Worm (Caenorhabditis elegans) whole organism, L4/young adult: ENCODE results near the gene C30A5.16.

Experiments
- W03F9.2 ChIP-seq: fragments of 150-350 bp; optimal IDR thresholded peaks from 2 replicates; lab custom pipeline; 2014; ENCODE audit warnings: missing biosample characterization, missing genetic modification characterization
- dao-5 ChIP-seq: sonication (generic microtip); optimal IDR thresholded peaks from 2 replicates; lab custom pipeline; 2016; ENCODE audit warnings: missing genotype, missing genetic modification characterization, moderate library complexity, missing compliant biosample characterization
- him-1 ChIP-seq: sonication (generic microtip); optimal IDR thresholded peaks from 2 replicates; lab custom pipeline; 2016; ENCODE audit warnings: missing genotype, missing genetic modification reagents, missing genetic modification characterization, missing compliant biosample characterization

Gene C30A5.16

DNA sequence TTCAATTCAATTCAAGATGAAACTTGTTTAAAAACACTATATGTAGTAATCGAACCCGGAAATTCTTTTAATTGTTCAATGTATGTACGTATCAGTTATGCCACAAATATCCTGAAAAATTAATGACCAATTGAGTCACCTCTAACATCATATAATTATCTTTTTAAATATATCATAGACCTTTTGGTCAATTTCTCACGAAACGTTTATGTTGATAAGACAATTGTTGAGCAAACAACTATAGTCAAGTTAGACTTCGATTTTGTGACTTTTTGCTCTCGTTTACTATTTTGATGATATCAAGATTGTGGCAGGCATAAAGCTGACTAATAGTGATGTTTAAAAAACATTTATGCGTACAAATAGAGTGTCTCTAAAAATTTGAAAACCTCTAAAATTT lies 22.2 kb downstream of the C30A5.16 start:
- TF ChIP-seq him-1 (tag; lab: Kevin White, UChicago) (no peak), dao-5 (tag; lab: Kevin White, UChicago) (no peak), W03F9.2 (no peak)

DNA sequence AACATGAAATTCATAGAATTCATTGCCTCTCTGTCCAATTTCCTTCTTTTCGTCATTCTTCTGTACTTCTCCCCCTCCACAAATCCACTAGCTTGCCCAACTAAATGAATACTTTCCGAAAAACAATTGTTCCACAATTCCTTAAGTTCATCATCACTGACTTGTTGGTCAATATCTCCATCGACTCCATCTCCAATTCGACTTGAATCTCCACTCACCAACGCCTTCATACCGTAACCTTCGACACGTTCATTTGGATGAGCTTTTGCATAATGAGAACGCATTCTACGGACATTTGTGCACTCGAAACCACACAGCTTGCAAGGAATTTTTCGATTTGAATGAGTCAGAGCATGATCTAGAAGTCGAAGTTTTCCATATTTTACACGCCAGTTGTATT lies 22.9 kb downstream of the C30A5.16 start:
- no peak for TF ChIP-seq him-1 (tag; lab: Kevin White, UChicago)
- no peak for TF ChIP-seq W03F9.2
- TF ChIP-seq dao-5 (tag; lab: Kevin White, UChicago): no peak

DNA sequence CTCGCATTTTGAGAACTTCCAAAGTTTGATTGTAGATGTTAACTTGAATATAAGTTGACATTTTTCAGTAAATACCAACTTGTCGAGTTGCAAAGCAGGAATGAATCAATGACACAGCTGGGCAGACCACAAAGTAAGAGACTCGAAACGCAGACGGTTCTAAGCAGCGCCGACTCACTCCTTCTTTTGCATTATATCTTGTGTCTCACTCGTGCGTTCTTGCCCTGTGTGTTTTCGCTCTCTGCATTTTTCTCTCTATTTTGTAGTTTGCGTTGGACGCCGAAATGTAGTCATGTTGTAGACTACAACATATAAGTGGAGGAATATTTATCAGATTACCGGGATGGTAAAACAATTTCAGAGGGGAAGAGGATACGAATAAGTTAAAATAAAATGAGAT lies 24.8 kb downstream of the C30A5.16 start, which contains the start of gene C02F5.12:
Gene C02F5.12 (minus strand): TSS at position 221 of the 400 bp plus-strand sequence.
- no peak for TF ChIP-seq W03F9.2
- no peak for TF ChIP-seq him-1 (tag; lab: Kevin White, UChicago)
- TF ChIP-seq dao-5 (tag; lab: Kevin White, UChicago): no peak

DNA sequence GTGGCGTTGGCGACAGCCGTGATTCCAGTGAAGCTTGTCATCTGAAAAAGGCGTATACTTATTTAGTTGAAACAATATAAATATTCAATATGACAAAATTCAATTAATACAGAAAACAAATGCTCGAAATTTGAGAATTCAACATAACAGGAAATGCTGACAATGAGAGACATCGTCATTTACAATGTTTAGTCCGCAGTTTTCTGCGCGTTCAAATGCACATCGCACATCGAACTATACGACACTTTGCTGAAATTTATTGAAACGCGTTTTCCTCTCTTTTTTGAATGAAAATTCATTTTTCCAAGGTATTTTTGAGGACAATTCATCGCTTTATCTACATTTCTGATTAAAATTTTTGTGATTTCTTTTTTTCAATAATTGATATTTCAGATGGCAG lies 26.0 kb downstream of the C30A5.16 start, which contains the start of the genes pbs-6 and cids-1:
Gene pbs-6 (minus strand): TSS at position 41 of the 400 bp plus-strand sequence.
Gene cids-1 (plus strand): TSS at position 394 of the 400 bp plus-strand sequence.
- no peak for TF ChIP-seq him-1 (tag; lab: Kevin White, UChicago)

DNA sequence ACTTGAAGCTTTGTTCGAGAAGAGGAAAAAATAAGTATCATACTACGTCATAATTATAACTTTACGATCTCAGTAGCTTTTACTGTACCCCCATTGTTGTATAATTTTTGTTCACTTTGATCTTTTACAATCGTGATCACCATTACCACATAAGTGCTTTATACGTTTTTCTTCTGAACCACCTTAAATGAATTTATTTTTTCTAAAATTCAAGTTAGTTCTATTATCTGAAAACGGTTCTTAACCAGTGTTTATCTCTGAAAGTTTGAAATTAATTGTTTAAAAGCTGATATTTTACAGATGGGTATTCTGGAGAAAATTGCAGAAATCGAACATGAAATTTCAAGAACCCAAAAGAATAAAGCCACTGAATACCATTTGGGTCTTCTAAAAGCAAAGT lies 27.6 kb downstream of the C30A5.16 start, which contains the start of gene C02F5.3:
Gene C02F5.3 (plus strand): TSS at position 301 of the 400 bp plus-strand sequence.
- TF ChIP-seq him-1 (tag; lab: Kevin White, UChicago): no peak
- TF ChIP-seq dao-5 (tag; lab: Kevin White, UChicago): no peak
- TF ChIP-seq W03F9.2: no peak

DNA sequence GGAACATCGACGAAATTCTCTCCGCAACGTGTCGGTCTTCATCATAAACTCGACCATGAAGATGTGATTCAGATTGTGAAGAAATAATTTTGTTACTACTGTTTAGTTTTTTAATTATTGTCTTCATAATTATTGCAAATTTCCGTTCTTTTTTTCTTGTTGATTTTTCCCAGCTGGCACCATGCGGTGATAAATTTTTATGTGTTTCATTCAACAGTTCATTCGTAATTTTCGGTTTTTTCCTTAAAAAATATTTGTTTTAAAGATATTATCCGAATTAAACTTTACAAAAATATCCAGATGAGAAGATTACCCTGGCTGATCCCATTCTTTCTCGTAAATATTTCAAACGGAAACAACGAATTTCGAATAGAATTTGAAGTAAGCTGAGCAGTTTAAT lies 29.0 kb downstream of the C30A5.16 start, which contains the start of gene C02F5.13:
Gene C02F5.13 (plus strand): TSS at position 301 of the 400 bp plus-strand sequence.
- no peak for TF ChIP-seq him-1 (tag; lab: Kevin White, UChicago)
- no peak for TF ChIP-seq dao-5 (tag; lab: Kevin White, UChicago)
- no peak for TF ChIP-seq W03F9.2

DNA sequence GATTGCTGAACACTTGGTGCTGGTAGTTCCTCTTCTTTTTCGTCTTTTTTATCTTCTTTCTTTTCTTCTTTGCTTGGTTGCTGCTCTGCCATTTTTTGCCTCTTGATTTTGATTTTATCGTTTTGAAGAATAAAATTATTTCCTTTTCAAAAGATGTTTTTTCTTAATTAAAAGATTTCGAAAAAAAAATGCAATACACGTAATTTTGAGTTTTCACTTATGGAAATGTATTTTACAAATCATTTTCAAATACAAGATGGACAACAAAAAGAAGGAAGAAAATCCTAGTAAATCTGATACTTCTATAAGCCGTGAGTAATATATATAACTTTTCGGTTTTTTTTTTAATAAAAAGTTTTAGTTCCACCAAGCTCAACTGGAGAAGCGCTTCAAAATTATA lies 31.4 kb downstream of the C30A5.16 start, which contains the start of the genes C02F5.10 and C02F5.2:
Gene C02F5.10 (minus strand): TSS at position 101 of the 400 bp plus-strand sequence.
Gene C02F5.2 (plus strand): TSS at position 239 of the 400 bp plus-strand sequence.
- no peak for TF ChIP-seq dao-5 (tag; lab: Kevin White, UChicago)
- no peak for TF ChIP-seq him-1 (tag; lab: Kevin White, UChicago)
- no peak for TF ChIP-seq W03F9.2

DNA sequence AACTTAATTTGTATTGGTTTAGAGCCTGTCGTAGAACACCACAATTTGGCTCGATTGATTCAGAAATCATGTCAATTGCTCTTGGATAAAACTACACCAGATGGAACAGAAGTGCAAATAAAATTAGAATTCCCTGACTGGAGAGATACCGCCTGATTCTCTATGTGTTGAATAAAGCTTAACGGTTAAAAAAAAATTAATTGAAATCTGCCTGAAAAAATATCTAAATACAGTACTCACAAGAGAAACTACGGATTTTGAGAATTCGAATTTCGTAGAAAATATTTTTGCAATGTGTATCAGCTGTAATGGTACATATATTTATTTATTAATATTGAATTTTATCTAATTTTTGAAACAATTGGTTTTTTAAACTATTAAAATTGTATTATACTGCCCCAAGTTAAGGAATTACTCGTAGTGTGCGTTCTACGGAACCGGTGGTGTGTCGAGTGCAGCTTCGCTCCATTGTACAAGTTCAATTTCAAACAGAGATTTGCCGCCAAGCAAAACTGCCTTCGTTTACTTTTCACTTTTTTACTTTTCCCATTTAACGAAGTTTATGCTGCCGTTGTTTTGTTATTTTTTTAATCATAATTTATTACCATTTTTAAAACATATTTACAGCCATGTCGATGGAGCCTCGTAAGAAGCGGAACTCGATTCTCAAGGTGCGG lies 32.1 kb downstream of the C30A5.16 start, which contains the start of gene knl-1:
Gene knl-1 (plus strand): TSS at position 626 of the 677 bp plus-strand sequence.
- peak; percentile 50 for TF ChIP-seq W03F9.2
- TF ChIP-seq dao-5 (tag; lab: Kevin White, UChicago): no peak
- no peak for TF ChIP-seq him-1 (tag; lab: Kevin White, UChicago)

DNA sequence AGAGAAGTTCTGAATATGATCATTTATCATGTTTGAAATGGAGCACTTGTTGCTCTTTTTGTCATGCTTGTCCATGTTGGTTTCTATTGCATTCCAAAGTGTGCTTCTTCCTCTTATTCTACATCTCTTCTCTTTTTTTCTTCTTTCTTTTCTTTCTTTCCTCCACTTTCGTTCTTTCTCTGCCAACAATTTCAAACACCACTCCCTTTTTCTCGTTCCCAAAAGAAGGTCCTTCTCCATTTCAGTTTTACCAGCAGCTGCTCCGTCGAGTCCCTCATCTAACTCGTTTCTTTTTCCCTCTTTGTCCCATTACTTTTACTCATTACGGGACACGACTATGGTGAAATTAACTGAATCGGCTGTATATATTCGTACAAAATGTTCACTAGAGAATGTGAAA lies 36.9 kb downstream of the C30A5.16 start, which contains the start of gene F09G8.5:
Gene F09G8.5 (plus strand): TSS at position 38 of the 400 bp plus-strand sequence.
- TF ChIP-seq him-1 (tag; lab: Kevin White, UChicago) (no peak), W03F9.2 (no peak), dao-5 (tag; lab: Kevin White, UChicago) (no peak)

DNA sequence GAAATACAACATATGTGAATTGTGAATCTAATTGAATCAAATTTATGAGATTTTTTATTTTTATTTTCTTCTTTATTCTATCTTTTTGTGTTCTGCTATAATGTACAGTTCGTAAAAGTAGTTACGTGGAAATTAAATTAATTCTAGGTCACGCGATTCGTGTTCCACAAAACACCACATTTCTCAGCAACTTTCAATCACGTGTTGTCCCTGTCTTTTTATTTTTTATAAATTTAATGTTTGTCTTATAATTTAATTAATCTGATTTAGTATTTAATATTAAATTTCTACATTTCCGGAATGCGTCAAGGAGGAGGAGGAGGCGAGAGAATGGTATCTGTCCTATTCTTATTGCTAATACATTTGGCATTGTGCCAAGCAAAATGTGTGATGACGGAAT lies 40.0 kb downstream of the C30A5.16 start, which contains the start of gene ncr-2:
Gene ncr-2 (plus strand): TSS at position 301 of the 400 bp plus-strand sequence.
- TF ChIP-seq W03F9.2: no peak
- TF ChIP-seq dao-5 (tag; lab: Kevin White, UChicago): no peak
- TF ChIP-seq him-1 (tag; lab: Kevin White, UChicago): no peak

DNA sequence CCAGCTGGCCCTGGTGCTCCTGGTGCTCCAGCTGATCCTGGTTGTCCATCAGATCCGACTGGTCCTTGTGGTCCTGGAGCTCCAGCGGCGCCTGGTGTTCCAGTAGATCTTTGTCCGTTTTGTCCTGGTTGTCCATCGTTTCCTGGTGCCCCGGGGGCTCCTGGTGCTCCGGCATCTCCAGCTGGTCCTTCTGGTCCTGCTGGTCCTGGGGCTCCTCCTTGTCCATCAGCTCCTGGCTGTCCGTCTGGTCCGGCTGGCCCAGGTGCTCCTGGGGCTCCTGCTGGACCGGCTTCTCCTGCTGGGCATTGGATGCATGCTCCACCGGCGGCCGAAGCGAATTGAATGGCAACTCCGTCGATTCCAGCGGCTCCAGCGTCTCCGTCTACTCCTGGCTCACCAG lies 44.6 kb downstream of the C30A5.16 start:
- TF ChIP-seq W03F9.2 (no peak), him-1 (tag; lab: Kevin White, UChicago) (no peak), dao-5 (tag; lab: Kevin White, UChicago) (no peak)

DNA sequence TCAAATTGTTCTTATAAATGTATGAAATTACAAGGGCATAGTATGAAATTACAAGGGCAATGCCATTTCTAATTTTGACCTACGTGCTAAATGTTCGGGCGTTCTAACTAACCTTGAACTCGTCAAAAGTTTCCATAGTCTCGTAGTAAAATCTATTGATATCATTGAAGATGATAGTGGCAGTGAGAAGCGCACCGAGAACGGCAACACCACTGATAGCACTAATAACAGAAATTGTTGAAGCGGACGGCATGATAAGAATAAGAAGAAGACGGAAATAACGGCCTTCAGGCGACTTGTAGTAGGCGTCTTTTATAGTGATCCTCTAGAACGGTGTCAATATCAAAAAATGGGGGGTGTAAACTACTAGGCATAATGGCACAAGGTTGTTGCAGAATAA lies 45.4 kb downstream of the C30A5.16 start, which contains the start of gene col-91:
Gene col-91 (minus strand): TSS at position 288 of the 400 bp plus-strand sequence.
- TF ChIP-seq dao-5 (tag; lab: Kevin White, UChicago): no peak
- no peak for TF ChIP-seq him-1 (tag; lab: Kevin White, UChicago)
- no peak for TF ChIP-seq W03F9.2

DNA sequence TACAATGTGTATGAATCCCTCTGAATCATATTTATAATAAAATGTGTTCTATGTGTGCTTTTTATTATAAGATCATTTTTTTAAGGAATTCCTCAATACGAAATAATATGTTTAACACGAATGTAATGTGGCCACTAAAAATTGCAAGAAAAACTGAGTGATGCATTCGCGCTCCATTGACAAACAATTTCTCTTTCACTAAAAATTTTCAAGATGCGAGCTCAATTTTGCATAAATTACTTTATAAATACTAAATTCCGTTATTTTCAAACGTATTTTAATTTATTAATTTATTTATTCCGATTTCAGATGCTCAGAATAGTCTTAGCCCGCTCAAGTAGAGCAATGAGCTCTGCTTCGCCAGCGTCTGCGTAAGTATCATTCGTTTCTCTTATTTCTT lies 47.7 kb downstream of the C30A5.16 start, which contains the start of gene mrps-9:
Gene mrps-9 (plus strand): TSS at position 310 of the 400 bp plus-strand sequence.
- TF ChIP-seq him-1 (tag; lab: Kevin White, UChicago) (no peak), W03F9.2 (peak; percentile 13), dao-5 (tag; lab: Kevin White, UChicago) (no peak)

DNA sequence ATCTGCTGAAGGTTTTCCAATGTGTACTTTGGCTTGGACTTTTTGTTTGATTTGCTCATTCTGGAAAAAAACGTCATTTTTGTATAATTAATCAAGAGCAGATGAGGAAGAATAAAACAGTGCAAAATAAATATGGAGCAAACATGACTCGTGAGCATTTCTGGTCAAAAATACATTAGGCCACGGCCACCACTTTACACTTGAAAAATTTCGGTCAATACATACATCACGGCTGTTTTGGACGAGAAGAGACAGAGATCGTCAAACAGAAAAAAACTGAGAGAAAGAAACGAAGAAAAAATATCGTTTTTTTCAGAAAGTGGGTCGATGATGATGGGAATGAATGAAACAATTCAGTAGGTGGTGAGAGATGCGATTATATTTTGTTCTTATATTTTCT lies 50.3 kb downstream of the C30A5.16 start, which contains the start of the genes F09G8.7 and crn-7:
Gene F09G8.7 (minus strand): TSS at position 60 of the 400 bp plus-strand sequence.
Gene crn-7 (plus strand): TSS at position 236 of the 400 bp plus-strand sequence.
- no peak for TF ChIP-seq him-1 (tag; lab: Kevin White, UChicago)
- TF ChIP-seq dao-5 (tag; lab: Kevin White, UChicago): no peak
- no peak for TF ChIP-seq W03F9.2
